Worm (Caenorhabditis elegans) whole organism, L4 larva: ENCODE results near the gene C17H12.10.

Experiments used
- F26F4.8 ChIP-seq: fragments of 200-800 bp; sonication (Bioruptor generic); conservative IDR thresholded peaks from 2 replicates; pipeline ENCODE4 v1.3.6; 2022; ENCODE audit warnings: missing genetic modification characterization, missing compliant biosample characterization
- F37D6.2 ChIP-seq: sonication (generic microtip); optimal IDR thresholded peaks from 2 replicates; lab custom pipeline; 2016; ENCODE audit warnings: mild to moderate bottlenecking, missing genetic modification characterization, missing compliant biosample characterization
- F49E8.2 ChIP-seq: sonication (generic microtip); optimal IDR thresholded peaks from 2 replicates; lab custom pipeline; 2016; ENCODE audit warnings: missing compliant biosample characterization, mild to moderate bottlenecking, missing genetic modification characterization, borderline replicate concordance
- T20F7.1 ChIP-seq: fragments of 200-800 bp; sonication (Bioruptor generic); optimal IDR thresholded peaks from 2 replicates; lab custom pipeline; 2018; ENCODE audit warnings: mild to moderate bottlenecking, missing genetic modification characterization, missing compliant biosample characterization
- Y5F2A.4 ChIP-seq: fragments of 200-800 bp; sonication (Bioruptor generic); optimal IDR thresholded peaks from 2 replicates; lab custom pipeline; 2018; ENCODE audit warnings: mild to moderate bottlenecking, missing genetic modification characterization, missing compliant biosample characterization
- ZK546.5 ChIP-seq, 2 experiments: sonication (generic microtip); optimal IDR thresholded peaks; 2 replicates each; lab custom pipeline; 2017; ENCODE audit warnings: missing biosample characterization in 2 of 2, missing genetic modification characterization in 2 of 2
- ceh-20 ChIP-seq: fragments of 200-800 bp; sonication (Bioruptor generic); IDR thresholded peaks from 2 replicates; pipeline ENCODE4 v1.3.6; 2022; ENCODE audit warnings: missing genetic modification reagents, missing genetic modification characterization, missing compliant biosample characterization
- ceh-44 ChIP-seq: fragments of 200-800 bp; sonication (Bioruptor generic); IDR thresholded peaks from 2 replicates; pipeline ENCODE4 v1.3.6; 2022; ENCODE audit warnings: missing genetic modification reagents, missing genetic modification characterization, missing compliant biosample characterization
- ceh-82 ChIP-seq: sonication (generic microtip); optimal IDR thresholded peaks from 2 replicates; lab custom pipeline; 2017; ENCODE audit warnings: missing biosample characterization, missing genetic modification characterization
- daf-12 ChIP-seq: fragments of 150-350 bp; optimal IDR thresholded peaks from 2 replicates; lab custom pipeline; 2014; ENCODE audit warnings: missing biosample characterization, missing genetic modification reagents, missing genetic modification characterization
- daf-16 ChIP-seq, 3 experiments: sonication (generic microtip); optimal IDR thresholded peaks; 2 replicates each; lab custom pipeline; 2016 to 2017; ENCODE audit warnings: missing genetic modification characterization in 3 of 3, missing genetic modification reagents in 3 of 3, mild to moderate bottlenecking in 2 of 3, missing compliant biosample characterization in 2 of 3, missing biosample characterization in 1 of 3, moderate library complexity in 1 of 3
- dmd-6 ChIP-seq: fragments of 200-800 bp; sonication (Bioruptor generic); IDR thresholded peaks from 2 replicates; pipeline ENCODE4 v1.3.6; 2022; ENCODE audit warnings: missing genetic modification reagents, missing genetic modification characterization, missing compliant biosample characterization
- dmd-8 ChIP-seq: fragments of 200-800 bp; sonication (Bioruptor generic); IDR thresholded peaks from 2 replicates; pipeline ENCODE4 v1.3.6; 2022; ENCODE audit warnings: missing genetic modification characterization, missing compliant biosample characterization
- dmd-9 ChIP-seq: fragments of 200-800 bp; sonication (Bioruptor generic); IDR thresholded peaks from 2 replicates; pipeline ENCODE4 v1.3.6; 2022; ENCODE audit warnings: missing genetic modification reagents, missing genetic modification characterization, missing compliant biosample characterization
- duxl-1 ChIP-seq: sonication (generic microtip); optimal IDR thresholded peaks from 2 replicates; lab custom pipeline; 2016; ENCODE audit warnings: mild to moderate bottlenecking, missing genetic modification characterization, moderate library complexity, missing compliant biosample characterization; ENCODE audit not compliant: poor library complexity
- dve-1 ChIP-seq: sonication (generic microtip); optimal IDR thresholded peaks from 2 replicates; lab custom pipeline; 2017; ENCODE audit warnings: antibody characterized with exemption, mild to moderate bottlenecking, missing genetic modification characterization, missing compliant biosample characterization; ENCODE audit not compliant: insufficient read depth
- fos-1 ChIP-seq: fragments of 150-350 bp; optimal IDR thresholded peaks from 2 replicates; lab custom pipeline; 2014; ENCODE audit warnings: missing biosample characterization, missing genetic modification characterization
- gei-8 ChIP-seq: fragments of 200-800 bp; sonication (Bioruptor generic); optimal IDR thresholded peaks from 2 replicates; lab custom pipeline; 2018; ENCODE audit warnings: mild to moderate bottlenecking, missing genetic modification characterization, missing compliant biosample characterization
- lim-7 ChIP-seq: fragments of 200-800 bp; sonication (Bioruptor generic); IDR thresholded peaks from 2 replicates; pipeline ENCODE4 v1.3.6; 2022; ENCODE audit warnings: missing genetic modification characterization, missing compliant biosample characterization
- lin-1 ChIP-seq: fragments of 200-800 bp; sonication (Bioruptor generic); IDR thresholded peaks from 2 replicates; pipeline ENCODE4 v1.3.6; 2022; ENCODE audit warnings: missing genetic modification reagents, missing genetic modification characterization, missing compliant biosample characterization
- lin-13 ChIP-seq: fragments of 150-350 bp; optimal IDR thresholded peaks from 2 replicates; lab custom pipeline; 2014; ENCODE audit warnings: missing biosample characterization, missing genetic modification reagents, missing genetic modification characterization
- lin-29 ChIP-seq: fragments of 200-800 bp; sonication (Bioruptor generic); IDR thresholded peaks from 2 replicates; pipeline ENCODE4 v1.3.6; 2022; ENCODE audit warnings: missing genetic modification reagents, missing genetic modification characterization, missing compliant biosample characterization
- lin-39 ChIP-seq: fragments of 150-350 bp; optimal IDR thresholded peaks from 2 replicates; lab custom pipeline; 2014; ENCODE audit warnings: missing biosample characterization, missing genetic modification reagents, missing genetic modification characterization
- mdt-29 ChIP-seq: fragments of 200-800 bp; sonication (Bioruptor generic); IDR thresholded peaks from 2 replicates; pipeline ENCODE4 v1.3.6; 2022; ENCODE audit warnings: missing genetic modification reagents, missing genetic modification characterization, missing compliant biosample characterization
- nhr-25 ChIP-seq: sonication (generic microtip); optimal IDR thresholded peaks from 2 replicates; lab custom pipeline; 2017; ENCODE audit warnings: missing genetic modification characterization, mild to moderate bottlenecking, missing compliant biosample characterization, antibody characterized with exemption, moderate library complexity, borderline replicate concordance; ENCODE audit not compliant: insufficient read depth
- nhr-28 ChIP-seq: fragments of 150-350 bp; optimal IDR thresholded peaks from 2 replicates; lab custom pipeline; 2014; ENCODE audit warnings: missing biosample characterization, missing genetic modification characterization
- nhr-76 ChIP-seq: fragments of 150-350 bp; optimal IDR thresholded peaks from 2 replicates; lab custom pipeline; 2014; ENCODE audit warnings: missing biosample characterization, missing genetic modification characterization
- pha-4 ChIP-seq, 2 experiments: fragments of 150-350 bp in 1 of 2; fragments of 200-800 bp in 1 of 2; sonication (Bioruptor generic) in 1 of 2; IDR thresholded peaks in 1 of 2; optimal IDR thresholded peaks in 1 of 2; 2 replicates each; pipeline versions ENCODE4 v1.3.6 to Lab custom; 2014 to 2022; ENCODE audit warnings: missing genetic modification characterization in 2 of 2, missing genetic modification reagents in 2 of 2, missing biosample characterization in 1 of 2, missing compliant biosample characterization in 1 of 2
- php-3 ChIP-seq: fragments of 200-800 bp; sonication (Bioruptor generic); IDR thresholded peaks from 2 replicates; pipeline ENCODE4 v1.3.6; 2022; ENCODE audit warnings: missing genetic modification reagents, missing genetic modification characterization, missing compliant biosample characterization
- pqm-1 ChIP-seq: sonication (generic microtip); optimal IDR thresholded peaks from 2 replicates; lab custom pipeline; 2017; ENCODE audit warnings: missing biosample characterization, missing genetic modification characterization
- sdz-12 ChIP-seq: fragments of 200-800 bp; sonication (Bioruptor generic); optimal IDR thresholded peaks from 2 replicates; lab custom pipeline; 2018; ENCODE audit warnings: mild to moderate bottlenecking, missing genetic modification characterization, missing compliant biosample characterization
- set-16 ChIP-seq: fragments of 200-800 bp; sonication (Bioruptor generic); IDR thresholded peaks from 2 replicates; pipeline ENCODE4 v1.3.6; 2022; ENCODE audit warnings: missing genetic modification reagents, missing genetic modification characterization, missing compliant biosample characterization
- skn-1 ChIP-seq: fragments of 150-350 bp; optimal IDR thresholded peaks from 2 replicates; lab custom pipeline; 2014; ENCODE audit warnings: missing biosample characterization, missing genetic modification characterization
- unc-39 ChIP-seq: sonication (generic microtip); optimal IDR thresholded peaks from 2 replicates; lab custom pipeline; 2017; ENCODE audit warnings: missing biosample characterization, missing genetic modification characterization
- unc-62 ChIP-seq, 3 experiments: fragments of 150-350 bp in 1 of 3; sonication (generic microtip); optimal IDR thresholded peaks in 2 of 3; peaks in 1 of 3; 1 replicate in 1 of 3; 2 replicates in 2 of 3; lab custom pipeline; 2014 to 2017; ENCODE audit warnings: missing biosample characterization in 3 of 3, missing genetic modification characterization in 3 of 3, missing genetic modification reagents in 3 of 3, missing genotype in 1 of 3
- zag-1 ChIP-seq: fragments of 150-350 bp; optimal IDR thresholded peaks from 2 replicates; lab custom pipeline; 2014; ENCODE audit warnings: missing biosample characterization, missing genetic modification characterization
- zfp-2 ChIP-seq: sonication (generic microtip); optimal IDR thresholded peaks from 2 replicates; lab custom pipeline; 2016; ENCODE audit warnings: mild to moderate bottlenecking, missing genetic modification characterization, missing compliant biosample characterization

C17H12.10 gene

DNA sequence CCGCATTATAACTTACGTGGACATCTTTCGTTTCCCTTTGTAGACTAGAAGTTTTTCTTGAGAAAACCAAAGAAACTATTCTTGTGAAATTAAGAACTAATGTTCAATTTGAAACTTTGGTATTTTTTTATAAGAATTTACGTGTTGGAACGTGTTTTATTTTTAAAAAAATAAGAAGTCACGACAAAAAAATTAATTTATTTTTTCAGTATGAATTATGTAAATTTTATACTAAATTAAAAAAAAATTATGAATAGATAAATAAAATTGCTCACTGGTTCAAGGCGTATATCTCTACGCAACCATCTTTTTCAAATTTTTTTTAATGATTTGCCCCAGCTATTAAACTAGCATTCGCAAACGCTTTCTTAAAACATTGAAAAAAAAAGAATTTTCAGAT lies 11.0 kb downstream of the C17H12.10 start, which contains the start of gene C17H12.5:
Gene C17H12.5 (minus strand): TSS at position 101 of the 400 bp plus-strand sequence.
- TF ChIP-seq Y5F2A.4 (GFP tag; lab: Kevin White, UChicago) (no peak), lin-29 (GFP tag; lab: Robert Waterston, UW) (no peak), set-16 (GFP tag; lab: Robert Waterston, UW) (no peak), unc-62 (GFP tag; optimal IDR thresholded peaks at IDR 0.05 in 1 of 2; lab: Kevin White, UChicago) (no peak), unc-62 (tag; optimal IDR thresholded peaks at IDR 0.05; lab: Kevin White, UChicago) (no peak), nhr-76 (no peak), nhr-25 (tag; lab: Kevin White, UChicago) (no peak), ceh-82 (tag; lab: Kevin White, UChicago) (no peak), ceh-20 (GFP tag; lab: Robert Waterston, UW) (no peak), F37D6.2 (tag; lab: Kevin White, UChicago) (no peak)

- TF ChIP-seq daf-12, result no peak
- TF ChIP-seq skn-1 (tag; lab: Kevin White, UChicago), result no peak
- TF ChIP-seq lin-1 (GFP tag; lab: Robert Waterston, UW), result no peak
- no peak for TF ChIP-seq unc-39
- TF ChIP-seq pha-4 (GFP tag; IDR thresholded peaks at IDR 0.05; lab: Robert Waterston, UW), result no peak
- no peak for TF ChIP-seq pha-4 (tag; optimal IDR thresholded peaks at IDR 0.05; lab: Kevin White, UChicago)
- TF ChIP-seq fos-1 (tag; lab: Kevin White, UChicago), result no peak
- no peak for TF ChIP-seq ZK546.5 (tag; optimal IDR thresholded peaks at IDR 0.05; lab: Kevin White, UChicago)
- TF ChIP-seq T20F7.1 (GFP tag; lab: Kevin White, UChicago), result no peak
- no peak for TF ChIP-seq gei-8 (GFP tag; lab: Kevin White, UChicago)
- peak; percentile 54; the same call in 1 of the 2 replicates for TF ChIP-seq php-3 (GFP tag; lab: Robert Waterston, UW)
- TF ChIP-seq sdz-12, result no peak
- TF ChIP-seq F49E8.2, result no peak
- peak; percentile 55 for TF ChIP-seq pqm-1 (tag; lab: Kevin White, UChicago)
- TF ChIP-seq dmd-9, result no peak
- TF ChIP-seq ceh-44, result no peak
- peak; percentile 64; the same call in 1 of the 2 replicates for TF ChIP-seq dmd-6 (GFP tag; lab: Robert Waterston, UW)
- TF ChIP-seq lim-7, result no peak
- TF ChIP-seq duxl-1 (tag; lab: Kevin White, UChicago), result no peak
- peak; percentile 74 for TF ChIP-seq dve-1 (tag; lab: Kevin White, UChicago)
- TF ChIP-seq nhr-28, result peak; percentile 4
- TF ChIP-seq F26F4.8 (GFP tag; lab: Robert Waterston, UW), result no peak
- no peak for TF ChIP-seq daf-16 (GFP tag; optimal IDR thresholded peaks at IDR 0.05; lab: Kevin White, UChicago)
- TF ChIP-seq daf-16 (tag; optimal IDR thresholded peaks at IDR 0.05; lab: Kevin White, UChicago), result peak; percentile 84
- TF ChIP-seq zfp-2 (tag; lab: Kevin White, UChicago), result no peak
- TF ChIP-seq mdt-29, result no peak
Observed at ce11 chrIV:6818369-6818768, 11.8 kb downstream of the C17H12.10 start, which contains the start of gene C17H12.8. C17H12.8 (plus strand) TSS chrIV:6818703.

ce11 chrIV:6821709-6822108 lies 15.1 kb downstream of the C17H12.10 start:
- no peak for TF ChIP-seq lin-13 (GFP tag; lab: Kevin White, UChicago)
- TF ChIP-seq zag-1 (tag; lab: Kevin White, UChicago), result no peak
- TF ChIP-seq dmd-8 (GFP tag; lab: Robert Waterston, UW), result no peak
- no peak for TF ChIP-seq lin-39 (tag; lab: Kevin White, UChicago)
- TF ChIP-seq unc-62 (GFP tag; optimal IDR thresholded peaks at IDR 0.05 in 1 of 2; lab: Kevin White, UChicago), result peak in 1 of 2 experiments; percentile 98
- no peak for TF ChIP-seq unc-62 (tag; optimal IDR thresholded peaks at IDR 0.05; lab: Kevin White, UChicago)
- no peak for TF ChIP-seq ceh-44
